Worm (Caenorhabditis elegans): ENCODE data around the gene nspa-2.

ce11 chrV:14893355-14894050, 2.6 kb downstream of the nspa-2 start, which contains the start of the genes mpst-2 and H12D21.5:
- TF ChIP-seq nhr-12 (tag; optimal IDR thresholded peaks at IDR 0.05): no peak
- no peak for TF ChIP-seq ceh-90 (tag; optimal IDR thresholded peaks at IDR 0.05)
- no peak for TF ChIP-seq nhr-11 (tag; optimal IDR thresholded peaks at IDR 0.05)
- TF ChIP-seq nhr-77 (tag; optimal IDR thresholded peaks at IDR 0.05): no peak
- TF ChIP-seq fkh-4 (tag; optimal IDR thresholded peaks at IDR 0.05; ENCODE audit: borderline replicate concordance): no peak
- no peak for TF ChIP-seq ceh-82 (tag; optimal IDR thresholded peaks at IDR 0.05)
- TF ChIP-seq hlh-4 (tag; optimal IDR thresholded peaks at IDR 0.05): no peak
- TF ChIP-seq unc-130 (tag; optimal IDR thresholded peaks at IDR 0.05): no peak

All from whole organism, L1 larva.